Worm (Caenorhabditis elegans) whole organism, L1 larva: ENCODE data around the gene srh-270.

Experiments used
- ama-1 ChIP-seq: fragments of 150-350 bp; optimal IDR thresholded peaks from 2 replicates; lab custom pipeline; 2014
- ceh-88 ChIP-seq: fragments of 200-800 bp; sonication (Bioruptor generic); IDR thresholded peaks from 2 replicates; pipeline ENCODE4 v1.3.6; 2022; ENCODE audit warnings: missing genetic modification characterization, missing compliant biosample characterization
- ces-1 ChIP-seq: fragments of 150-350 bp; optimal IDR thresholded peaks from 2 replicates; lab custom pipeline; 2014; ENCODE audit warnings: missing biosample characterization, missing genetic modification reagents, missing genetic modification characterization
- mdl-1 ChIP-seq, 2 experiments: fragments of 150-350 bp; optimal IDR thresholded peaks; 2 replicates each; lab custom pipeline; 2014 to 2017; ENCODE audit warnings: missing biosample characterization in 2 of 2, missing genetic modification characterization in 2 of 2, inconsistent platforms in 1 of 2
- nhr-28 ChIP-seq: fragments of 150-350 bp; optimal IDR thresholded peaks from 2 replicates; lab custom pipeline; 2014; ENCODE audit warnings: missing biosample characterization, missing genetic modification characterization
- sup-37 ChIP-seq: fragments of 200-800 bp; sonication (Bioruptor generic); optimal IDR thresholded peaks from 2 replicates; lab custom pipeline; 2018; ENCODE audit warnings: mild to moderate bottlenecking, missing genetic modification characterization, missing compliant biosample characterization

DNA sequence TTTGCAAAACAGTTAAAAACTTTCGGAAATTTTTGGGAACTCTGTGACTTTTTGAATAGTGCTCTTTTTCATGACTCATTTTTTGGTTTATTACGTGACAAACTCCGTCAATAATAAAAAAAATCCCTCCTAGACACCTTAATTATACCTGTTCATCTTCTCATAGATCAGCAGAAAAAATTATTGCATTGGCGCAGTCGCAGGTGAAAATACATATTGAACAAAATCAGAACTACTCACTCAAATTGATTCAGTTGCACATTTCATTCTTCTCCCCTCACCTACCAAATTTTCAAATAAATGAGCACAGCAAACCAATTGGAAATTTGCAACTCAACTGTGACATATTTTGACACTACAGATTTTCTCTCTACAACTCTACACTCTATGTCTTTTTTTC, 31.6 kb upstream of the srh-270 start, which contains the start of gene srh-127:
- no peak for TF ChIP-seq ceh-88
- no peak for TF ChIP-seq sup-37 (GFP tag; lab: Kevin White, UChicago)
- no peak for TF ChIP-seq ama-1
- TF ChIP-seq nhr-28, result no peak
- TF ChIP-seq ces-1 (GFP tag; lab: Kevin White, UChicago), result no peak
- no peak for TF ChIP-seq mdl-1 (tag; optimal IDR thresholded peaks at IDR 0.05; lab: Kevin White, UChicago)
